Fruit fly (Drosophila melanogaster): ENCODE results near the gene cdi.

DNA sequence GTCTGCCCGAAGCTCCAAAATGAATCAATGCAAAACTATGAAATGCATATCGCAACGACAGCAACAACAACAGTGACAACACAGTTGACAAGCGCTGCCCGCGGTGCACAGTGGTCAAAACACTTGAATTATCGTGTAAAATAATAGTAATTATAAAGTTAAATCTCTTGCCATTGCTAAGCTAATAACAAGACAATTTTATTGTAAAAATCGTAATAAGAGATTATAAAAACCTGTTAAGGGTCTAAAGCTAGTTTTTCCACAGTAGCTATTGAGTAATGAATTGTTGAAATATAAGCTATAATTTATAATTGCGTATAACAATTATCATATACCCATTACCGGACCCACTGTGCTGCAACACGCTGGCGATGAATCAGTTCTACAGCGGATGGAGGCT, 21.1 kb downstream of the cdi start:
- TF ChIP-seq Sin3A (optimal IDR thresholded peaks at IDR 0.05) (no peak), h (optimal IDR thresholded peaks at IDR 0.05) (no peak), insv (optimal IDR thresholded peaks at IDR 0.05) (no peak), psq (optimal IDR thresholded peaks at IDR 0.05) (no peak), ttk (optimal IDR thresholded peaks at IDR 0.05) (no peak), Myc (optimal IDR thresholded peaks at IDR 0.05) (no peak)

All from Kc167 (cell line).